Worm (Caenorhabditis elegans) whole organism, L4 larva: ENCODE data around the gene str-99.
A peak's percentile ranks its signal among the peaks of the same experiment; 100 is the strongest.

ENCODE experiments used
- F26F4.8 ChIP-seq: fragments of 200-800 bp; sonication (Bioruptor generic); conservative IDR thresholded peaks from 2 replicates; pipeline ENCODE4 v1.3.6; 2022; ENCODE audit warnings: missing genetic modification characterization, missing compliant biosample characterization
- F37D6.2 ChIP-seq: sonication (generic microtip); optimal IDR thresholded peaks from 2 replicates; lab custom pipeline; 2016; ENCODE audit warnings: mild to moderate bottlenecking, missing genetic modification characterization, missing compliant biosample characterization
- Y48G9A.11 ChIP-seq: fragments of 200-800 bp; sonication (Bioruptor generic); IDR thresholded peaks from 2 replicates; pipeline ENCODE4 v1.3.6; 2022; ENCODE audit warnings: missing genetic modification reagents, missing genetic modification characterization, missing compliant biosample characterization
- Y5F2A.4 ChIP-seq: fragments of 200-800 bp; sonication (Bioruptor generic); optimal IDR thresholded peaks from 2 replicates; lab custom pipeline; 2018; ENCODE audit warnings: mild to moderate bottlenecking, missing genetic modification characterization, missing compliant biosample characterization
- arid-1 ChIP-seq: fragments of 200-800 bp; sonication (Bioruptor generic); conservative IDR thresholded peaks from 2 replicates; pipeline ENCODE4 v1.3.6; 2022; ENCODE audit warnings: missing genetic modification reagents, missing genetic modification characterization, missing compliant biosample characterization
- ceh-20 ChIP-seq: fragments of 200-800 bp; sonication (Bioruptor generic); IDR thresholded peaks from 2 replicates; pipeline ENCODE4 v1.3.6; 2022; ENCODE audit warnings: missing genetic modification reagents, missing genetic modification characterization, missing compliant biosample characterization
- ceh-32 ChIP-seq: sonication (generic microtip); optimal IDR thresholded peaks from 2 replicates; lab custom pipeline; 2016; ENCODE audit warnings: mild to moderate bottlenecking, missing genetic modification characterization, missing compliant biosample characterization; ENCODE audit not compliant: poor library complexity
- ceh-62 ChIP-seq: sonication (generic microtip); optimal IDR thresholded peaks from 2 replicates; lab custom pipeline; 2017; ENCODE audit warnings: missing biosample characterization, missing genetic modification characterization
- ceh-82 ChIP-seq: sonication (generic microtip); optimal IDR thresholded peaks from 2 replicates; lab custom pipeline; 2017; ENCODE audit warnings: missing biosample characterization, missing genetic modification characterization
- daf-12 ChIP-seq: fragments of 150-350 bp; optimal IDR thresholded peaks from 2 replicates; lab custom pipeline; 2014; ENCODE audit warnings: missing biosample characterization, missing genetic modification reagents, missing genetic modification characterization
- dmd-8 ChIP-seq: fragments of 200-800 bp; sonication (Bioruptor generic); IDR thresholded peaks from 2 replicates; pipeline ENCODE4 v1.3.6; 2022; ENCODE audit warnings: missing genetic modification characterization, missing compliant biosample characterization
- dmd-9 ChIP-seq: fragments of 200-800 bp; sonication (Bioruptor generic); IDR thresholded peaks from 2 replicates; pipeline ENCODE4 v1.3.6; 2022; ENCODE audit warnings: missing genetic modification reagents, missing genetic modification characterization, missing compliant biosample characterization
- dve-1 ChIP-seq: sonication (generic microtip); optimal IDR thresholded peaks from 2 replicates; lab custom pipeline; 2017; ENCODE audit warnings: antibody characterized with exemption, mild to moderate bottlenecking, missing genetic modification characterization, missing compliant biosample characterization; ENCODE audit not compliant: insufficient read depth
- egl-27 ChIP-seq: sonication (generic microtip); optimal IDR thresholded peaks from 3 replicates; lab custom pipeline; 2017; ENCODE audit warnings: missing biosample characterization, missing genetic modification reagents, missing genetic modification characterization
- egl-43 ChIP-seq: fragments of 200-800 bp; sonication (Bioruptor generic); IDR thresholded peaks from 2 replicates; pipeline ENCODE4 v1.3.6; 2022; ENCODE audit warnings: missing genetic modification reagents, missing genetic modification characterization, missing compliant biosample characterization
- fkh-10 ChIP-seq: fragments of 150-350 bp; optimal IDR thresholded peaks from 2 replicates; lab custom pipeline; 2014; ENCODE audit warnings: missing biosample characterization, missing genetic modification reagents, missing genetic modification characterization
- fos-1 ChIP-seq: fragments of 150-350 bp; optimal IDR thresholded peaks from 2 replicates; lab custom pipeline; 2014; ENCODE audit warnings: missing biosample characterization, missing genetic modification characterization
- gei-8 ChIP-seq: fragments of 200-800 bp; sonication (Bioruptor generic); optimal IDR thresholded peaks from 2 replicates; lab custom pipeline; 2018; ENCODE audit warnings: mild to moderate bottlenecking, missing genetic modification characterization, missing compliant biosample characterization
- hif-1 ChIP-seq, 2 experiments: sonication (generic microtip); optimal IDR thresholded peaks; 2 replicates each; lab custom pipeline; 2016 to 2017; ENCODE audit warnings: missing compliant biosample characterization in 2 of 2, missing genetic modification characterization in 2 of 2, missing genetic modification reagents in 2 of 2, missing genotype in 2 of 2, mild to moderate bottlenecking in 1 of 2
- hlh-11 ChIP-seq: fragments of 200-800 bp; sonication (Bioruptor generic); optimal IDR thresholded peaks from 2 replicates; lab custom pipeline; 2018; ENCODE audit warnings: mild to moderate bottlenecking, missing genetic modification characterization, missing compliant biosample characterization
- hlh-30 ChIP-seq: sonication (generic microtip); optimal IDR thresholded peaks from 2 replicates; lab custom pipeline; 2017; ENCODE audit warnings: antibody characterized with exemption, mild to moderate bottlenecking, missing genetic modification characterization, missing compliant biosample characterization; ENCODE audit not compliant: insufficient read depth
- hmg-1.1 ChIP-seq: fragments of 200-800 bp; sonication (Bioruptor generic); IDR thresholded peaks from 2 replicates; pipeline ENCODE4 v1.3.6; 2022; ENCODE audit warnings: missing genetic modification reagents, missing genetic modification characterization, missing compliant biosample characterization
- lin-13 ChIP-seq: fragments of 150-350 bp; optimal IDR thresholded peaks from 2 replicates; lab custom pipeline; 2014; ENCODE audit warnings: missing biosample characterization, missing genetic modification reagents, missing genetic modification characterization
- lin-39 ChIP-seq: fragments of 150-350 bp; optimal IDR thresholded peaks from 2 replicates; lab custom pipeline; 2014; ENCODE audit warnings: missing biosample characterization, missing genetic modification reagents, missing genetic modification characterization
- mdt-29 ChIP-seq: fragments of 200-800 bp; sonication (Bioruptor generic); IDR thresholded peaks from 2 replicates; pipeline ENCODE4 v1.3.6; 2022; ENCODE audit warnings: missing genetic modification reagents, missing genetic modification characterization, missing compliant biosample characterization
- mxl-2 ChIP-seq: fragments of 200-800 bp; sonication (Bioruptor generic); conservative IDR thresholded peaks from 2 replicates; pipeline ENCODE4 v1.3.6; 2022; ENCODE audit warnings: missing genetic modification reagents, missing genetic modification characterization, missing compliant biosample characterization
- mxl-3 ChIP-seq: fragments of 200-800 bp; sonication (Bioruptor generic); optimal IDR thresholded peaks from 2 replicates; lab custom pipeline; 2018; ENCODE audit warnings: mild to moderate bottlenecking, missing genetic modification characterization, missing compliant biosample characterization
- nhr-11 ChIP-seq: fragments of 150-350 bp; optimal IDR thresholded peaks from 2 replicates; lab custom pipeline; 2014; ENCODE audit warnings: missing biosample characterization, missing genetic modification characterization
- nhr-237 ChIP-seq: sonication (generic microtip); optimal IDR thresholded peaks from 2 replicates; lab custom pipeline; 2017; ENCODE audit warnings: missing biosample characterization, missing genetic modification characterization
- nhr-25 ChIP-seq: sonication (generic microtip); optimal IDR thresholded peaks from 2 replicates; lab custom pipeline; 2017; ENCODE audit warnings: missing genetic modification characterization, mild to moderate bottlenecking, missing compliant biosample characterization, antibody characterized with exemption, moderate library complexity, borderline replicate concordance; ENCODE audit not compliant: insufficient read depth
- nhr-41 ChIP-seq: fragments of 200-800 bp; sonication (Bioruptor generic); IDR thresholded peaks from 2 replicates; pipeline ENCODE4 v1.3.6; 2022; ENCODE audit warnings: missing genetic modification reagents, missing genetic modification characterization, missing compliant biosample characterization
- nhr-42 ChIP-seq: fragments of 200-800 bp; sonication (Bioruptor generic); IDR thresholded peaks from 2 replicates; pipeline ENCODE4 v1.3.6; 2022; ENCODE audit warnings: missing genetic modification characterization, missing compliant biosample characterization
- pha-4 ChIP-seq, 2 experiments: fragments of 150-350 bp in 1 of 2; fragments of 200-800 bp in 1 of 2; sonication (Bioruptor generic) in 1 of 2; IDR thresholded peaks in 1 of 2; optimal IDR thresholded peaks in 1 of 2; 2 replicates each; pipeline versions ENCODE4 v1.3.6 to Lab custom; 2014 to 2022; ENCODE audit warnings: missing genetic modification characterization in 2 of 2, missing genetic modification reagents in 2 of 2, missing biosample characterization in 1 of 2, missing compliant biosample characterization in 1 of 2
- sdz-12 ChIP-seq: fragments of 200-800 bp; sonication (Bioruptor generic); optimal IDR thresholded peaks from 2 replicates; lab custom pipeline; 2018; ENCODE audit warnings: mild to moderate bottlenecking, missing genetic modification characterization, missing compliant biosample characterization
- snpc-1.2 ChIP-seq: fragments of 200-800 bp; sonication (Bioruptor generic); IDR thresholded peaks from 2 replicates; pipeline ENCODE4 v1.3.6; 2022; ENCODE audit warnings: missing genetic modification reagents, missing genetic modification characterization, missing compliant biosample characterization
- tra-1 ChIP-seq: fragments of 200-800 bp; sonication (Bioruptor generic); IDR thresholded peaks from 2 replicates; pipeline ENCODE4 v1.3.6; 2022; ENCODE audit warnings: missing genetic modification reagents, missing genetic modification characterization, missing compliant biosample characterization
- unc-130 ChIP-seq: sonication (generic microtip); optimal IDR thresholded peaks from 2 replicates; lab custom pipeline; 2016; ENCODE audit warnings: missing genetic modification reagents, missing genetic modification characterization, missing compliant biosample characterization
- unc-62 ChIP-seq, 3 experiments: fragments of 150-350 bp in 1 of 3; sonication (generic microtip); optimal IDR thresholded peaks in 2 of 3; peaks in 1 of 3; 1 replicate in 1 of 3; 2 replicates in 2 of 3; lab custom pipeline; 2014 to 2017; ENCODE audit warnings: missing biosample characterization in 3 of 3, missing genetic modification characterization in 3 of 3, missing genetic modification reagents in 3 of 3, missing genotype in 1 of 3
- zip-11 ChIP-seq: fragments of 200-800 bp; sonication (Bioruptor generic); IDR thresholded peaks from 2 replicates; pipeline ENCODE4 v1.3.6; 2022; ENCODE audit warnings: missing genetic modification characterization, missing compliant biosample characterization
- ztf-11 ChIP-seq: fragments of 150-350 bp; optimal IDR thresholded peaks from 2 replicates; lab custom pipeline; 2014; ENCODE audit warnings: missing biosample characterization, missing genetic modification characterization

Gene str-99

ce11 chrV:16160087-16160486, 1.8 kb upstream of the str-99 start (continued):
- TF ChIP-seq ztf-11 (tag; lab: Kevin White, UChicago) (no peak), mxl-2 (no peak), gei-8 (GFP tag; lab: Kevin White, UChicago) (no peak), hlh-30 (tag; lab: Kevin White, UChicago) (no peak), nhr-41 (GFP tag; lab: Robert Waterston, UW) (no peak), Y5F2A.4 (GFP tag; lab: Kevin White, UChicago) (no peak), Y48G9A.11 (no peak), F26F4.8 (GFP tag; lab: Robert Waterston, UW) (no peak), dmd-9 (no peak), egl-27 (no peak), ceh-20 (no peak), egl-43 (no peak), nhr-25 (tag; lab: Kevin White, UChicago) (no peak), hif-1 (tag; optimal IDR thresholded peaks at IDR 0.05; lab: Kevin White, UChicago) (no peak), dve-1 (tag; lab: Kevin White, UChicago) (no peak), pha-4 (GFP tag; IDR thresholded peaks at IDR 0.05; lab: Robert Waterston, UW) (no peak), pha-4 (tag; optimal IDR thresholded peaks at IDR 0.05; lab: Kevin White, UChicago) (peak; percentile 19), hmg-1.1 (no peak), dmd-8 (GFP tag; lab: Robert Waterston, UW) (no peak), mxl-3 (GFP tag; lab: Kevin White, UChicago) (no peak), sdz-12 (GFP tag; lab: Kevin White, UChicago) (no peak)

DNA sequence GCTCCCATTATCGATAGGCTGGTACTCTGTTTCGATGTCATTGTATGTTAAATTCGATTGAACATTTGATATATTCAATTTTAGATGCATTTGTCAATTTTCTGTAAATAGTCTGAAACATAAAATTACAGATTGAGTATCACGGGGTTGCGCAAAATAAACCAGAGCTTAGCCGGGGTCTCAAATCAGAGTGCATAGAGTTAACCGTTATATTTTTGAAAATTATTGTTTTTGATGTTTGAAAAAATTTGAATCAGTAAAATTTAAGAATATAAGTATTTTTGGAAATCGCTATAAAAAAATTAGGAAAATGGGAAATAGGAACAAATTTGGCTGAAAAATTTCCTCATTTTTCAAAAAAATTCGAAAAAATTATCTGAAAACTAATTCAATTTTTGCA, 1.3 kb upstream of the str-99 start, which contains the start of gene F10A3.17:
Gene F10A3.17, minus strand, starts transcription at position 101 of the 400 bp plus-strand sequence.
- TF ChIP-seq daf-12 (tag; lab: Kevin White, UChicago): no peak
- no peak for TF ChIP-seq hlh-30 (tag; lab: Kevin White, UChicago)
- TF ChIP-seq ceh-20: no peak
- TF ChIP-seq nhr-11 (tag; lab: Kevin White, UChicago): no peak
- TF ChIP-seq lin-13: no peak
- no peak for TF ChIP-seq zip-11 (GFP tag; lab: Robert Waterston, UW)
- TF ChIP-seq F26F4.8 (GFP tag; lab: Robert Waterston, UW): no peak
- TF ChIP-seq fos-1: no peak
- no peak for TF ChIP-seq mdt-29 (GFP tag; lab: Robert Waterston, UW)

DNA sequence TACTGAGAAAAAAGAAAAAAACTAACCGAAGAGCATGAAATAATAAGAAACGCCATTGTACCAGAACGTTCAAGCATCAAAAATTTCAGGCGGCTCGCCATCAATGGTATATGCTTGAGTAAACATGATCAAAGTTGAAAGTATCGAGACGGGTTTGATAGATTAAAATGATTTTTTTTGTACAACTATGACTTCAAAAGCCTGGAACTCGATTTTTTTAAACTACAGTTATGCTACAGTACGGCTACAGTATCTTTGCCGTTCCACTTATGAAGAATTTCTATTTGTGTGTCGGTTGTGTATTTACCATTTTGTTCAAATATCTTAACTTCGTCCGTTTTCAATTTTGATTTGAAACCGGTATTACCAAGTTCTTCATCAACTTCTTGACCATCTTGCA, 3.2 kb downstream of the str-99 start, which contains the start of gene str-97:
Gene str-97, minus strand, starts transcription at position 101 of the 400 bp plus-strand sequence.
- TF ChIP-seq F26F4.8 (GFP tag; lab: Robert Waterston, UW) (no peak), unc-62 (GFP tag; optimal IDR thresholded peaks at IDR 0.05 in 1 of 2; lab: Kevin White, UChicago) (peak in 1 of 2 experiments; percentile 62), unc-62 (tag; optimal IDR thresholded peaks at IDR 0.05; lab: Kevin White, UChicago) (no peak)

DNA sequence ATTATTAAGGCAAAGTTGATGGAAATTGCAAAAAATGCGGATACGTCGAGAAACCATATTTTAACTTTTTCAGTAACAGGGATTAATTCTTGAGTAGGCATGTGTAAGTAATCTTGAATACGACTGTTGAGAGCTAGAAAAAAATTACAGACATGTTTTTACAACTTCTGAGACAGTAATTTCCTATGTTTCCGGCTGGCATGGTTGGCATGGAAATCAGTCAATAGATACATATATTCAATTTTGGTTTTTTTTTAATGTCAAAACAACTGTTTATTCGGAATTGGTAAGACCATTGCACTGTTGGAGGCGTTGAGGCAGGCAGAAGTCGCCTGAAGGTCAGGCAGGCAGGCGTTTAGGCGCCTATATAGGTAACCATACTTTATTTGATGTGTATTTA, 4.9 kb downstream of the str-99 start, which contains the start of gene str-254:
Gene str-254, minus strand, starts transcription at position 101 of the 400 bp plus-strand sequence.
- TF ChIP-seq Y5F2A.4 (GFP tag; lab: Kevin White, UChicago): no peak
- TF ChIP-seq arid-1 (GFP tag; lab: Robert Waterston, UW): no peak
- TF ChIP-seq ceh-32: no peak
- TF ChIP-seq lin-39 (tag; lab: Kevin White, UChicago): no peak
- no peak for TF ChIP-seq F37D6.2 (tag; lab: Kevin White, UChicago)
- no peak for TF ChIP-seq snpc-1.2 (GFP tag; lab: Robert Waterston, UW)
- TF ChIP-seq ceh-82 (tag; lab: Kevin White, UChicago): no peak
- TF ChIP-seq nhr-42 (GFP tag; lab: Robert Waterston, UW): no peak
- no peak for TF ChIP-seq hlh-11
- no peak for TF ChIP-seq unc-130
- no peak for TF ChIP-seq hmg-1.1
- no peak for TF ChIP-seq mxl-2
- no peak for TF ChIP-seq fkh-10 (GFP tag; lab: Kevin White, UChicago)
- TF ChIP-seq fos-1: no peak
- TF ChIP-seq tra-1: no peak
- TF ChIP-seq nhr-237 (tag; lab: Kevin White, UChicago): no peak
- no peak for TF ChIP-seq ceh-62 (tag; lab: Kevin White, UChicago)
